Worm (Caenorhabditis elegans) whole organism, midembryonic: ENCODE results near the gene blos-1.

Experiments
- T22C8.4 ChIP-seq: fragments of 200-800 bp; sonication (Bioruptor generic); IDR thresholded peaks from 2 replicates; pipeline ENCODE4 v1.3.6; 2022; ENCODE audit warnings: missing genetic modification characterization, missing compliant biosample characterization
- cog-1 ChIP-seq: sonication (generic microtip); optimal IDR thresholded peaks from 2 replicates; lab custom pipeline; 2016; ENCODE audit warnings: missing genetic modification characterization, missing compliant biosample characterization
- flt-1 ChIP-seq: fragments of 200-800 bp; sonication (Bioruptor generic); IDR thresholded peaks from 2 replicates; pipeline ENCODE4 v1.3.6; 2022; ENCODE audit warnings: missing genetic modification characterization, missing compliant biosample characterization
- klf-2 ChIP-seq: fragments of 200-800 bp; sonication (Bioruptor generic); conservative IDR thresholded peaks from 2 replicates; pipeline ENCODE4 v1.3.6; 2022; ENCODE audit warnings: missing genetic modification reagents, missing genetic modification characterization, missing compliant biosample characterization
- med-1 ChIP-seq: sonication (generic microtip); optimal IDR thresholded peaks from 2 replicates; lab custom pipeline; 2017; ENCODE audit warnings: missing genetic modification characterization, mild to moderate bottlenecking, missing compliant biosample characterization, antibody characterized with exemption, missing genetic modification reagents; ENCODE audit not compliant: insufficient read depth
- ref-1 ChIP-seq: fragments of 200-800 bp; sonication (Bioruptor generic); conservative IDR thresholded peaks from 2 replicates; pipeline ENCODE4 v1.3.6; 2022; ENCODE audit warnings: missing genetic modification reagents, missing genetic modification characterization, missing compliant biosample characterization
- tab-1 ChIP-seq: fragments of 200-800 bp; sonication (Bioruptor generic); IDR thresholded peaks from 2 replicates; pipeline ENCODE4 v1.3.6; 2022; ENCODE audit warnings: missing genetic modification characterization, missing compliant biosample characterization
- ztf-23 ChIP-seq: fragments of 200-800 bp; sonication (Bioruptor generic); IDR thresholded peaks from 2 replicates; pipeline ENCODE4 v1.3.6; 2022; ENCODE audit warnings: missing genetic modification reagents, missing genetic modification characterization, missing compliant biosample characterization
- ztf-29 ChIP-seq: fragments of 200-800 bp; sonication (Bioruptor generic); IDR thresholded peaks from 2 replicates; pipeline ENCODE4 v1.3.6; 2022; ENCODE audit warnings: missing genetic modification reagents, missing genetic modification characterization, missing compliant biosample characterization

blos-1 gene

DNA sequence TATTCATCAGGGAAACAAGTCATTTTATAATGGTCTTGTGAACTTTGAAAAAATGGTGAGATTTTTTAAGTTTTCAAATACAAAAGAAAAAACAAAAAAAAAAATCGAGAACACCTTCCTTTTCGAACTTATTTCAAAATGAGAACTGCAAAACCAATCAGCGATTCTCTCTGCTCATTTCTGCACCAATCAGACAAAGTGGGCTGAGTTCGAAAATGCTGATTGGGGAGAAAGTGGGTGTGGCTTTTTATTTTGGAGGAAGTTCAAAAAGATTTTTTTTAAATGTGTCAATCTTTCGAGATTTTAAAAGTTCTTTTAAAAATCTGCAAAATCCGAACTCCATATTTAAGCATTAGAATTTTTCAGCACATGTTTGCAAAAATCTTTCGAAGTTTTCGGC lies 17.2 kb downstream of the blos-1 start:
- TF ChIP-seq ztf-23 (GFP tag; lab: Robert Waterston, UW) (no peak), tab-1 (no peak), T22C8.4 (GFP tag; lab: Robert Waterston, UW) (no peak), flt-1 (GFP tag; lab: Robert Waterston, UW) (no peak), cog-1 (tag; lab: Kevin White, UChicago) (no peak), klf-2 (GFP tag; lab: Robert Waterston, UW) (no peak), ref-1 (no peak), med-1 (GFP tag; lab: Kevin White, UChicago) (no peak), ztf-29 (no peak)

- TF ChIP-seq cog-1 (tag; lab: Kevin White, UChicago) (no peak), klf-2 (GFP tag; lab: Robert Waterston, UW) (no peak), med-1 (GFP tag; lab: Kevin White, UChicago) (no peak), tab-1 (no peak), ref-1 (no peak), flt-1 (GFP tag; lab: Robert Waterston, UW) (no peak)
Measured at ce11 chrIII:10188912-10189311, 22.8 kb downstream of the blos-1 start, which contains the start of gene epac-1. Gene epac-1, plus strand, starts transcription at chrIII:10189212.

ce11 chrIII:10187840-10188239 lies 23.9 kb downstream of the blos-1 start:
- no peak for TF ChIP-seq cog-1 (tag; lab: Kevin White, UChicago)
- TF ChIP-seq ztf-29 = 0 out of 2 replicates have a peak, but pooled peaks have one; percentile 13

ce11 chrIII:10186160-10186559 lies 25.6 kb downstream of the blos-1 start, which contains the start of gene unc-47:
Gene unc-47, minus strand, starts transcription at chrIII:10186260.
- TF ChIP-seq tab-1 = no peak
- TF ChIP-seq flt-1 (GFP tag; lab: Robert Waterston, UW) = no peak
- TF ChIP-seq ref-1 = no peak
- TF ChIP-seq klf-2 (GFP tag; lab: Robert Waterston, UW) = no peak
- TF ChIP-seq ztf-23 (GFP tag; lab: Robert Waterston, UW) = no peak
- TF ChIP-seq ztf-29 = no peak
- no peak for TF ChIP-seq med-1 (GFP tag; lab: Kevin White, UChicago)
- TF ChIP-seq T22C8.4 (GFP tag; lab: Robert Waterston, UW) = no peak
- no peak for TF ChIP-seq cog-1 (tag; lab: Kevin White, UChicago)

ce11 chrIII:10181868-10182267 lies 29.9 kb downstream of the blos-1 start:
- no peak for TF ChIP-seq med-1 (GFP tag; lab: Kevin White, UChicago)
- no peak for TF ChIP-seq ztf-23 (GFP tag; lab: Robert Waterston, UW)
- no peak for TF ChIP-seq tab-1
- TF ChIP-seq T22C8.4 (GFP tag; lab: Robert Waterston, UW) = no peak
- TF ChIP-seq flt-1 (GFP tag; lab: Robert Waterston, UW) = no peak
- TF ChIP-seq ztf-29 = no peak
- no peak for TF ChIP-seq ref-1
- no peak for TF ChIP-seq klf-2 (GFP tag; lab: Robert Waterston, UW)
- no peak for TF ChIP-seq cog-1 (tag; lab: Kevin White, UChicago)

ce11 chrIII:10179444-10179843 lies 32.3 kb downstream of the blos-1 start:
- no peak for TF ChIP-seq ref-1
- TF ChIP-seq ztf-23 (GFP tag; lab: Robert Waterston, UW) = no peak
- no peak for TF ChIP-seq tab-1
- TF ChIP-seq T22C8.4 (GFP tag; lab: Robert Waterston, UW) = no peak
- TF ChIP-seq ztf-29 = no peak
- TF ChIP-seq cog-1 (tag; lab: Kevin White, UChicago) = no peak
- TF ChIP-seq med-1 (GFP tag; lab: Kevin White, UChicago) = no peak
- TF ChIP-seq klf-2 (GFP tag; lab: Robert Waterston, UW) = no peak
- no peak for TF ChIP-seq flt-1 (GFP tag; lab: Robert Waterston, UW)

DNA sequence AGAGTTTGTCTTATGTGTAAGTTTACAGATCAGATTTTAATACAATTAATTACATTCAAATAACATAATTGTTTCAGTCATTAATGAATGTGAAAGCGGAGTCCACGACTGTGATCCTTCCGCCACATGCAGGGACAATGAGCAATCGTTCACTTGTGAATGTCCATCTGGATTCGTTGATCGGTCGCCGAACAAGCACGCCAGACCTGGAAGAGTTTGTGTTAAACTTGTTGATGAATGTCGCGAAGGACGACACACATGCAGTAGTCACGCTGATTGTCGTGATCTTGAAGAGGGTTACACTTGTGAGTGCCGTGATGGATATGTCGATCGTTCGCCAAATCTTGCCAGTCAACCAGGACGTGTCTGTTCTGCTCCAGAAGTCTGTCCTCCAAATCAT lies 33.2 kb downstream of the blos-1 start:
- no peak for TF ChIP-seq ref-1
- no peak for TF ChIP-seq ztf-23 (GFP tag; lab: Robert Waterston, UW)
- TF ChIP-seq klf-2 (GFP tag; lab: Robert Waterston, UW) = no peak
- no peak for TF ChIP-seq tab-1
- no peak for TF ChIP-seq ztf-29
- no peak for TF ChIP-seq med-1 (GFP tag; lab: Kevin White, UChicago)
- TF ChIP-seq T22C8.4 (GFP tag; lab: Robert Waterston, UW) = no peak
- no peak for TF ChIP-seq flt-1 (GFP tag; lab: Robert Waterston, UW)
- no peak for TF ChIP-seq cog-1 (tag; lab: Kevin White, UChicago)

DNA sequence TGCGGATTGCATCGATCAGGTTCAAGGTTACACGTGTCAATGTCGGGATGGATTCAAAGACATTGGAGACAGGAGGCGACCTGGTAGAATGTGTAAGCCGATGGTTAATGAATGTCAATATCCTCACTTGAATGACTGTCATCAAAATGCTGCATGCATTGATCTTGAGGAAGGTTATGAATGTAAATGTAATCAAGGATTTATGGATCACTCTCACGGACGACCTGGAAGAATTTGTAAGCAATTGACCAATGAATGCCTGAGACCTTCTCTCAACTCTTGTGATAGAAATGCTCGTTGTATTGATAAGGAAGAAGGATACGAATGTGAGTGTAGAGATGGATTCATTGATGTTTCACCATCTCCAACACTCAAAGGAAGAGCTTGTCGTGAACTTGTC lies 33.7 kb downstream of the blos-1 start:
- no peak for TF ChIP-seq ztf-29
- no peak for TF ChIP-seq cog-1 (tag; lab: Kevin White, UChicago)
- TF ChIP-seq T22C8.4 (GFP tag; lab: Robert Waterston, UW) = no peak
- TF ChIP-seq tab-1 = no peak
- TF ChIP-seq ztf-23 (GFP tag; lab: Robert Waterston, UW) = no peak
- no peak for TF ChIP-seq flt-1 (GFP tag; lab: Robert Waterston, UW)
- no peak for TF ChIP-seq med-1 (GFP tag; lab: Kevin White, UChicago)

ce11 chrIII:10170265-10170664 lies 41.5 kb downstream of the blos-1 start:
- TF ChIP-seq T22C8.4 (GFP tag; lab: Robert Waterston, UW) = no peak
- no peak for TF ChIP-seq ref-1
- no peak for TF ChIP-seq med-1 (GFP tag; lab: Kevin White, UChicago)
- no peak for TF ChIP-seq cog-1 (tag; lab: Kevin White, UChicago)
- TF ChIP-seq klf-2 (GFP tag; lab: Robert Waterston, UW) = no peak
- no peak for TF ChIP-seq tab-1
- TF ChIP-seq flt-1 (GFP tag; lab: Robert Waterston, UW) = no peak
- TF ChIP-seq ztf-23 (GFP tag; lab: Robert Waterston, UW) = no peak
- no peak for TF ChIP-seq ztf-29
